Fruit fly (Drosophila melanogaster) whole organism, embryonic: ENCODE results near the gene cindr.
A peak's percentile ranks its signal among the peaks of the same experiment; 100 is the strongest.

Experiments
- Aef1 ChIP-seq: fragments of 200-800 bp; sonication (Bioruptor generic); IDR thresholded peaks from 3 replicates; pipeline ENCODE4 v1.3.6; 2022; ENCODE audit warnings: missing biosample characterization, missing genetic modification characterization
- Atf3 ChIP-seq: fragments of 200-800 bp; sonication (Bioruptor generic); optimal IDR thresholded peaks from 3 replicates; lab custom pipeline; 2016; ENCODE audit warnings: missing biosample characterization, missing genetic modification characterization
- Bteb2 ChIP-seq: fragments of 200-800 bp; sonication (Bioruptor generic); optimal IDR thresholded peaks from 2 replicates; lab custom pipeline; 2016; ENCODE audit warnings: missing biosample characterization, missing genetic modification characterization
- CG1024 ChIP-seq: fragments of 200-800 bp; sonication (Bioruptor generic); IDR thresholded peaks from 2 replicates; pipeline ENCODE4 v1.3.6; 2022; ENCODE audit warnings: missing biosample characterization, missing genetic modification characterization
- CG10543 ChIP-seq: fragments of 200-800 bp; sonication (Bioruptor generic); optimal IDR thresholded peaks from 3 replicates; lab custom pipeline; 2017; ENCODE audit warnings: missing biosample characterization, mild to moderate bottlenecking, missing genetic modification characterization, moderate library complexity
- CG10959 ChIP-seq: fragments of 200-800 bp; sonication (Bioruptor generic); IDR thresholded peaks from 2 replicates; pipeline ENCODE4 v1.3.6; 2022; ENCODE audit warnings: missing biosample characterization, missing genetic modification characterization
- CG13424 ChIP-seq: fragments of 200-800 bp; sonication (Bioruptor generic); optimal IDR thresholded peaks from 2 replicates; lab custom pipeline; 2019; ENCODE audit warnings: missing biosample characterization, mild to moderate bottlenecking, missing genetic modification characterization, moderate library complexity
- CG14014 ChIP-seq: fragments of 200-800 bp; sonication (Bioruptor generic); IDR thresholded peaks from 2 replicates; pipeline ENCODE4 v1.3.6; 2022; ENCODE audit warnings: missing biosample characterization, missing genetic modification characterization
- CG1529 ChIP-seq: fragments of 200-800 bp; sonication (Bioruptor generic); optimal IDR thresholded peaks from 3 replicates; lab custom pipeline; 2018; ENCODE audit warnings: missing biosample characterization, missing genetic modification characterization
- CG17328 ChIP-seq: fragments of 200-800 bp; sonication (Bioruptor generic); IDR thresholded peaks from 2 replicates; pipeline ENCODE4 v1.3.6; 2022; ENCODE audit warnings: missing biosample characterization, missing genetic modification characterization
- CG2678 ChIP-seq: fragments of 200-800 bp; sonication (Bioruptor generic); optimal IDR thresholded peaks from 3 replicates; lab custom pipeline; 2019; ENCODE audit warnings: missing biosample characterization, mild to moderate bottlenecking, missing genetic modification characterization, moderate library complexity
- CG2875 ChIP-seq: fragments of 200-800 bp; sonication (Bioruptor generic); optimal IDR thresholded peaks from 2 replicates; lab custom pipeline; 2017; ENCODE audit warnings: missing biosample characterization, mild to moderate bottlenecking, missing genetic modification characterization, missing genetic modification reagents
- CG3065 ChIP-seq: fragments of 200-800 bp; sonication (Bioruptor generic); optimal IDR thresholded peaks from 2 replicates; lab custom pipeline; 2016; ENCODE audit warnings: missing biosample characterization, missing genetic modification characterization
- CG31441 ChIP-seq: fragments of 200-800 bp; sonication (Bioruptor generic); IDR thresholded peaks from 2 replicates; pipeline ENCODE4 v1.3.6; 2022; ENCODE audit warnings: missing biosample characterization, missing genetic modification characterization
- CG3407 ChIP-seq: fragments of 200-800 bp; sonication (Bioruptor generic); optimal IDR thresholded peaks from 2 replicates; lab custom pipeline; 2018; ENCODE audit warnings: missing biosample characterization, mild to moderate bottlenecking, missing genetic modification characterization
- CG34376 ChIP-seq: fragments of 200-800 bp; sonication (Bioruptor generic); optimal IDR thresholded peaks from 2 replicates; lab custom pipeline; 2018; ENCODE audit warnings: missing biosample characterization, mild to moderate bottlenecking, missing genetic modification characterization
- CG4282 ChIP-seq: fragments of 200-800 bp; sonication (Bioruptor generic); optimal IDR thresholded peaks from 2 replicates; lab custom pipeline; 2016; ENCODE audit warnings: missing biosample characterization, missing genetic modification characterization
- CG4360 ChIP-seq: fragments of 200-800 bp; sonication (Bioruptor generic); IDR thresholded peaks from 2 replicates; pipeline ENCODE4 v1.3.6; 2022; ENCODE audit warnings: missing biosample characterization, missing genetic modification characterization
- CG4854 ChIP-seq: fragments of 200-800 bp; sonication (Bioruptor generic); optimal IDR thresholded peaks from 2 replicates; lab custom pipeline; 2016; ENCODE audit warnings: missing biosample characterization, missing genetic modification characterization, inconsistent platforms
- CG6654 ChIP-seq: fragments of 200-800 bp; sonication (Bioruptor generic); optimal IDR thresholded peaks from 2 replicates; lab custom pipeline; 2017; ENCODE audit warnings: missing biosample characterization, mild to moderate bottlenecking, missing genetic modification characterization
- CG9727 ChIP-seq: fragments of 200-800 bp; sonication (Bioruptor generic); optimal IDR thresholded peaks from 3 replicates; lab custom pipeline; 2017; ENCODE audit warnings: missing biosample characterization, mild to moderate bottlenecking, missing genetic modification characterization
- CG9797 ChIP-seq: fragments of 200-800 bp; sonication (Bioruptor generic); optimal IDR thresholded peaks from 3 replicates; lab custom pipeline; 2018; ENCODE audit warnings: missing biosample characterization, mild to moderate bottlenecking, missing genetic modification characterization
- CG9876 ChIP-seq: fragments of 200-800 bp; sonication (Bioruptor generic); optimal IDR thresholded peaks from 2 replicates; lab custom pipeline; 2016; ENCODE audit warnings: missing biosample characterization, missing genetic modification characterization
- CkIIα-i1 ChIP-seq: fragments of 200-800 bp; sonication (Bioruptor generic); IDR thresholded peaks from 2 replicates; pipeline ENCODE4 v1.3.6; 2022; ENCODE audit warnings: missing biosample characterization, missing genetic modification characterization
- Dref ChIP-seq: fragments of 200-800 bp; sonication (Bioruptor generic); IDR thresholded peaks from 2 replicates; pipeline ENCODE4 v1.3.6; 2022; ENCODE audit warnings: missing biosample characterization, missing genetic modification characterization
- Hey ChIP-seq: fragments of 200-800 bp; sonication (Bioruptor generic); optimal IDR thresholded peaks from 3 replicates; lab custom pipeline; 2018; ENCODE audit warnings: missing biosample characterization, mild to moderate bottlenecking, missing genetic modification characterization
- Hr3 ChIP-seq: fragments of 200-800 bp; sonication (Bioruptor generic); optimal IDR thresholded peaks from 3 replicates; lab custom pipeline; 2016; ENCODE audit warnings: missing biosample characterization, missing genetic modification characterization
- NK7.1 ChIP-seq: fragments of 200-800 bp; sonication (Bioruptor generic); optimal IDR thresholded peaks from 3 replicates; lab custom pipeline; 2016; ENCODE audit warnings: missing biosample characterization, missing genetic modification characterization
- Ptx1 ChIP-seq: fragments of 200-800 bp; sonication (Bioruptor generic); IDR thresholded peaks from 2 replicates; pipeline ENCODE4 v1.3.6; 2022; ENCODE audit warnings: missing biosample characterization, missing genetic modification characterization
- Rfx ChIP-seq: fragments of 200-800 bp; sonication (Bioruptor generic); IDR thresholded peaks from 2 replicates; pipeline ENCODE4 v1.3.6; 2022; ENCODE audit warnings: missing biosample characterization, missing genetic modification characterization
- cas ChIP-seq: fragments of 200-800 bp; sonication (Bioruptor generic); IDR thresholded peaks from 2 replicates; pipeline ENCODE4 v1.3.6; 2022; ENCODE audit warnings: missing biosample characterization, missing genetic modification characterization
- crc ChIP-seq: fragments of 200-800 bp; sonication (Bioruptor generic); optimal IDR thresholded peaks from 2 replicates; lab custom pipeline; 2016; ENCODE audit warnings: missing biosample characterization, missing genetic modification characterization
- crol ChIP-seq: fragments of 200-800 bp; sonication (Bioruptor generic); IDR thresholded peaks from 2 replicates; pipeline ENCODE4 v1.3.6; 2022; ENCODE audit warnings: missing biosample characterization, missing genetic modification characterization
- dan ChIP-seq: fragments of 200-800 bp; sonication (Bioruptor generic); IDR thresholded peaks from 2 replicates; pipeline ENCODE4 v1.3.6; 2022; ENCODE audit warnings: missing biosample characterization, missing genetic modification characterization
- dysf ChIP-seq: fragments of 200-800 bp; sonication (Bioruptor generic); IDR thresholded peaks from 3 replicates; pipeline ENCODE4 v1.3.6; 2022; ENCODE audit warnings: missing biosample characterization, missing genetic modification characterization
- ham ChIP-seq: fragments of 200-800 bp; sonication (Bioruptor generic); IDR thresholded peaks from 2 replicates; pipeline ENCODE4 v1.3.6; 2022; ENCODE audit warnings: missing biosample characterization, missing genetic modification characterization
- hbn ChIP-seq: fragments of 200-800 bp; sonication (Bioruptor generic); IDR thresholded peaks from 2 replicates; pipeline ENCODE4 v1.3.6; 2022; ENCODE audit warnings: missing biosample characterization, missing genetic modification characterization; ENCODE audit not compliant: partially characterized antibody
- ind ChIP-seq: fragments of 200-800 bp; sonication (Bioruptor generic); optimal IDR thresholded peaks from 3 replicates; lab custom pipeline; 2016; ENCODE audit warnings: missing biosample characterization, missing genetic modification characterization
- lab ChIP-seq: fragments of 200-800 bp; sonication (Bioruptor generic); optimal IDR thresholded peaks from 3 replicates; lab custom pipeline; 2017; ENCODE audit warnings: missing biosample characterization, missing genetic modification characterization, mild to moderate bottlenecking, moderate library complexity, missing genetic modification reagents
- lola ChIP-seq, 3 experiments: fragments of >200 bp in 2 of 3; fragments of 200-800 bp in 1 of 3; sonication (Bioruptor generic) in 1 of 3; optimal IDR thresholded peaks; 2 replicates each; lab custom pipeline; 2017 to 2019; ENCODE audit warnings: missing biosample characterization in 3 of 3, missing genetic modification characterization in 3 of 3, mild to moderate bottlenecking in 1 of 3, moderate library complexity in 1 of 3
- maf-S ChIP-seq: fragments of 200-800 bp; sonication (Bioruptor generic); optimal IDR thresholded peaks from 2 replicates; lab custom pipeline; 2016; ENCODE audit warnings: missing biosample characterization, missing genetic modification characterization
- mirr ChIP-seq: fragments of 200-800 bp; sonication (Bioruptor generic); optimal IDR thresholded peaks from 3 replicates; lab custom pipeline; 2018; ENCODE audit warnings: missing biosample characterization, mild to moderate bottlenecking, missing genetic modification characterization
- p53 ChIP-seq: fragments of 200-800 bp; sonication (Bioruptor generic); optimal IDR thresholded peaks from 2 replicates; lab custom pipeline; 2016; ENCODE audit warnings: missing biosample characterization, missing genetic modification characterization
- pan ChIP-seq, 4 experiments: fragments of >200 bp in 3 of 4; fragments of 200-800 bp in 1 of 4; sonication (Bioruptor generic) in 1 of 4; optimal IDR thresholded peaks in 3 of 4; IDR thresholded peaks in 1 of 4; 2 replicates each; pipeline versions ENCODE4 v1.3.6 to Lab custom; 2017 to 2022; ENCODE audit warnings: missing biosample characterization in 2 of 4, missing genetic modification characterization in 2 of 4, mixed read lengths in 1 of 4
- pho ChIP-seq: fragments of 200-800 bp; sonication (Bioruptor generic); optimal IDR thresholded peaks from 2 replicates; lab custom pipeline; 2016; ENCODE audit warnings: missing biosample characterization, missing genetic modification characterization
- pita ChIP-seq: fragments of 200-800 bp; sonication (Bioruptor generic); optimal IDR thresholded peaks from 2 replicates; lab custom pipeline; 2017; ENCODE audit warnings: missing biosample characterization, mild to moderate bottlenecking, missing genetic modification characterization
- repo ChIP-seq: fragments of 200-800 bp; sonication (Bioruptor generic); optimal IDR thresholded peaks from 2 replicates; lab custom pipeline; 2016; ENCODE audit warnings: missing biosample characterization, missing genetic modification characterization
- sr ChIP-seq: fragments of 200-800 bp; sonication (Bioruptor generic); IDR thresholded peaks from 3 replicates; pipeline ENCODE4 v1.3.6; 2022; ENCODE audit warnings: missing biosample characterization, missing genetic modification characterization
- tap ChIP-seq: fragments of 200-800 bp; optimal IDR thresholded peaks from 3 replicates; lab custom pipeline; 2019; ENCODE audit warnings: missing biosample characterization, mild to moderate bottlenecking, missing genetic modification characterization, moderate library complexity
- unpg ChIP-seq: fragments of 200-800 bp; sonication (Bioruptor generic); optimal IDR thresholded peaks from 3 replicates; lab custom pipeline; 2018; ENCODE audit warnings: missing biosample characterization, mild to moderate bottlenecking, missing genetic modification characterization, moderate library complexity
- vfl ChIP-seq: fragments of 200-800 bp; sonication (Bioruptor generic); optimal IDR thresholded peaks from 2 replicates; lab custom pipeline; 2016; ENCODE audit warnings: missing biosample characterization, missing genetic modification characterization

The cindr gene

dm6 chr3R:30781661-30782120, 26.7 kb upstream of the cindr start (continued):
- TF ChIP-seq CG4360 (GFP tag; lab: Robert Waterston, UW) (peak; percentile 68; the same call in 1 of the 2 replicates), CG13424 (tag; lab: Kevin White, UChicago) (peak; percentile 95), pho (GFP tag; lab: Kevin White, UChicago) (peak; percentile 89), CG17328 (GFP tag; lab: Robert Waterston, UW) (peak; percentile 97), lab (GFP tag; lab: Kevin White, UChicago) (peak; percentile 95), cas (GFP tag; lab: Robert Waterston, UW) (peak; percentile 80), mirr (GFP tag; lab: Kevin White, UChicago) (peak; percentile 72), CG4854 (GFP tag; lab: Kevin White, UChicago) (peak; percentile 88), CkIIα-i1 (GFP tag; lab: Robert Waterston, UW) (peak; percentile 70), ham (GFP tag; lab: Robert Waterston, UW) (peak; percentile 80; the same call in 1 of the 2 replicates), CG9876 (GFP tag; lab: Kevin White, UChicago) (peak; percentile 84), CG1529 (GFP tag; lab: Kevin White, UChicago) (peak; percentile 88), CG10543 (GFP tag; lab: Kevin White, UChicago) (peak; percentile 91), CG14014 (GFP tag; lab: Robert Waterston, UW) (peak; percentile 80), Dref (GFP tag; lab: Robert Waterston, UW) (peak; percentile 33; the same call in 1 of the 2 replicates), unpg (peak; percentile 96), repo (GFP tag; lab: Kevin White, UChicago) (peak; percentile 93), dan (GFP tag; lab: Robert Waterston, UW) (peak; percentile 94), crc (GFP tag; lab: Kevin White, UChicago) (peak; percentile 91), CG4282 (GFP tag; lab: Kevin White, UChicago) (peak; percentile 84), pan (optimal IDR thresholded peaks at IDR 0.05; lab: Kevin White, UChicago) (no peak), pan (GFP tag; optimal IDR thresholded peaks at IDR 0.05 in 1 of 2, IDR thresholded peaks at IDR 0.05 in 1 of 2) (peak in 1 of 2 experiments; percentile 95), CG34376 (peak; percentile 87), Hey (tag; lab: Kevin White, UChicago) (peak; percentile 62), p53 (GFP tag; lab: Kevin White, UChicago) (peak; percentile 63), NK7.1 (GFP tag; lab: Kevin White, UChicago) (peak; percentile 86), CG2875 (GFP tag; lab: Kevin White, UChicago) (peak; percentile 71), dysf (GFP tag; lab: Robert Waterston, UW) (peak; percentile 96), Aef1 (GFP tag; lab: Robert Waterston, UW) (peak; percentile 93), CG3065 (GFP tag; lab: Kevin White, UChicago) (peak; percentile 78), tap (tag; lab: Kevin White, UChicago) (peak; percentile 93), sr (GFP tag; lab: Robert Waterston, UW) (peak; percentile 75; the same call in 2 of the 3 replicates), CG31441 (GFP tag; lab: Robert Waterston, UW) (peak; percentile 89), crol (GFP tag; lab: Robert Waterston, UW) (peak; percentile 53), CG9797 (GFP tag; lab: Kevin White, UChicago) (peak; percentile 17), Rfx (GFP tag; lab: Robert Waterston, UW) (peak; percentile 96), maf-S (peak; percentile 92), vfl (GFP tag; lab: Kevin White, UChicago) (peak; percentile 89), CG10959 (GFP tag; lab: Robert Waterston, UW) (peak; percentile 97), CG3407 (GFP tag; lab: Kevin White, UChicago) (peak; percentile 86), CG9727 (GFP tag; lab: Kevin White, UChicago) (peak; percentile 96), Hr3 (GFP tag; lab: Kevin White, UChicago) (peak; percentile 92), CG1024 (peak; percentile 90), Ptx1 (GFP tag; lab: Robert Waterston, UW) (peak; percentile 95), CG2678 (peak; percentile 94), Bteb2 (GFP tag; lab: Kevin White, UChicago) (peak; percentile 93), Atf3 (GFP tag; lab: Kevin White, UChicago) (peak; percentile 86), hbn (GFP tag; lab: Robert Waterston, UW) (no peak), pita (no peak), lola (GFP tag; optimal IDR thresholded peaks at IDR 0.05; lab: Kevin White, UChicago) (peak in 1 of 3 experiments; percentile 94), ind (GFP tag; lab: Kevin White, UChicago) (peak; percentile 94), CG6654 (peak; percentile 73)
